Worm (Caenorhabditis elegans) whole organism, dauer: Measurements from ENCODE around the gene C09E7.4.

Experiments
- unc-62 ChIP-seq: sonication (generic microtip); optimal IDR thresholded peaks from 2 replicates; lab custom pipeline; 2017; ENCODE audit warnings: missing biosample characterization, missing genetic modification reagents, missing genetic modification characterization

Gene C09E7.4

ce11 chrIII:6500032-6500564, 36.7 kb downstream of the C09E7.4 start, which contains the start of gene F23F12.3:
Gene F23F12.3, plus strand, starts transcription at chrIII:6500514.
- TF ChIP-seq unc-62 (GFP tag; lab: Kevin White, UChicago): no peak

- no peak for TF ChIP-seq unc-62 (GFP tag; lab: Kevin White, UChicago)
Measured at ce11 chrIII:6499102-6499501, 37.7 kb downstream of the C09E7.4 start.

- no peak for TF ChIP-seq unc-62 (GFP tag; lab: Kevin White, UChicago)
Measured at ce11 chrIII:6498176-6498575, 38.6 kb downstream of the C09E7.4 start, which contains the start of gene sdz-15. Gene sdz-15, plus strand, starts transcription at chrIII:6498476.

ce11 chrIII:6495191-6495723, 41.5 kb downstream of the C09E7.4 start, which contains the start of gene F23F12.13:
Gene F23F12.13, plus strand, starts transcription at chrIII:6495673.
- no peak for TF ChIP-seq unc-62 (GFP tag; lab: Kevin White, UChicago)

- no peak for TF ChIP-seq unc-62 (GFP tag; lab: Kevin White, UChicago)
Measured at ce11 chrIII:6492807-6493206, 44.0 kb downstream of the C09E7.4 start, which contains the start of gene srb-11. Gene srb-11, minus strand, starts transcription at chrIII:6492907.

ce11 chrIII:6490989-6491388, 45.8 kb downstream of the C09E7.4 start:
- no peak for TF ChIP-seq unc-62 (GFP tag; lab: Kevin White, UChicago)

- no peak for TF ChIP-seq unc-62 (GFP tag; lab: Kevin White, UChicago)
Measured at ce11 chrIII:6489493-6489892, 47.3 kb downstream of the C09E7.4 start, which contains the start of gene rpt-3. Gene rpt-3, plus strand, starts transcription at chrIII:6489793.

ce11 chrIII:6488916-6489315, 47.9 kb downstream of the C09E7.4 start:
- no peak for TF ChIP-seq unc-62 (GFP tag; lab: Kevin White, UChicago)
